Worm (Caenorhabditis elegans): ENCODE measurements around the gene C08G5.6.

- no peak for TF ChIP-seq hsf-1 (GFP tag; IDR thresholded peaks at IDR 0.05)
- no peak for TF ChIP-seq snpc-4 (GFP tag; optimal IDR thresholded peaks at IDR 0.05)
- TF ChIP-seq snpc-4 (tag; optimal IDR thresholded peaks at IDR 0.05) = no peak
Observed at ce11 chrII:723488-723887, 46.9 kb upstream of the C08G5.6 start, which contains the start of gene rfip-2.

All from whole organism, young adult.